Worm (Caenorhabditis elegans): ENCODE results near the gene epg-4.

Gene epg-4

DNA sequence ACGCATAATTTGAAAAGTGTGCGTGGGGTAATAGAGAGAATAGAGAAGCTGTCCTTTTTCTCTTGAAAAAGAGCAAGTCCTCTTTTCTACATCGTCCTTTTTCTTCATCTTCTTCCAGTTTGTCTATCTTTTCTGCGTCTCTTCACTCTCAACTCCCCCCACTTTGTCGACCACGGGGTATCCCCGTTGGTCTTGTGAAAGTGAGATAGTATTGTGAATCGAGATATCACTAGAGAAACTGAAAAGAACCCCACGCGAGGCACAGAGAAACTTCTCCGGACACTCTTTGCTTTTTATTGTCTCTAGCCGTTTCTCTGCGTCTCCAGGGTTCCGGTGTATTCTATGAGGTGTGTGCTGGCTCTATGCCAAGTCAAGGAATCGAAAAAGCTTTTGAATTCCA lies 26.3 kb upstream of the epg-4 start (continued):
- TF ChIP-seq tra-1 (GFP tag; IDR thresholded peaks at IDR 0.05) (peak; percentile 63), egl-27 (tag; optimal IDR thresholded peaks at IDR 0.05) (no peak), daf-8 (GFP tag; IDR thresholded peaks at IDR 0.05) (no peak), nhr-237 (tag; optimal IDR thresholded peaks at IDR 0.05) (peak; percentile 2), fkh-10 (GFP tag; optimal IDR thresholded peaks at IDR 0.05) (peak; percentile 96), Y5F2A.4 (GFP tag; optimal IDR thresholded peaks at IDR 0.05) (peak; percentile 26), saeg-2 (GFP tag; IDR thresholded peaks at IDR 0.05) (peak; percentile 83), aly-2 (tag; optimal IDR thresholded peaks at IDR 0.05) (no peak), spr-1 (tag; optimal IDR thresholded peaks at IDR 0.05) (peak; percentile 77), lin-29 (GFP tag; IDR thresholded peaks at IDR 0.05) (0 out of 2 replicates have a peak, but pooled peaks have one; percentile 18), ZK337.2 (GFP tag; IDR thresholded peaks at IDR 0.05) (no peak), tag-97 (GFP tag; IDR thresholded peaks at IDR 0.05) (no peak), lin-1 (GFP tag; IDR thresholded peaks at IDR 0.05) (peak; percentile 95), nhr-41 (GFP tag; IDR thresholded peaks at IDR 0.05) (no peak), nhr-10 (tag; optimal IDR thresholded peaks at IDR 0.05) (peak; percentile 75), daf-16 (GFP tag; optimal IDR thresholded peaks at IDR 0.05) (peak; percentile 52 to 75), daf-16 (tag; optimal IDR thresholded peaks at IDR 0.05) (peak; percentile 82), lin-13 (GFP tag; optimal IDR thresholded peaks at IDR 0.05) (no peak), spr-3 (GFP tag; optimal IDR thresholded peaks at IDR 0.05) (peak; percentile 20), hmg-1.1 (GFP tag; IDR thresholded peaks at IDR 0.05) (peak; percentile 95), snpc-4 (tag; optimal IDR thresholded peaks at IDR 0.05) (no peak)

DNA sequence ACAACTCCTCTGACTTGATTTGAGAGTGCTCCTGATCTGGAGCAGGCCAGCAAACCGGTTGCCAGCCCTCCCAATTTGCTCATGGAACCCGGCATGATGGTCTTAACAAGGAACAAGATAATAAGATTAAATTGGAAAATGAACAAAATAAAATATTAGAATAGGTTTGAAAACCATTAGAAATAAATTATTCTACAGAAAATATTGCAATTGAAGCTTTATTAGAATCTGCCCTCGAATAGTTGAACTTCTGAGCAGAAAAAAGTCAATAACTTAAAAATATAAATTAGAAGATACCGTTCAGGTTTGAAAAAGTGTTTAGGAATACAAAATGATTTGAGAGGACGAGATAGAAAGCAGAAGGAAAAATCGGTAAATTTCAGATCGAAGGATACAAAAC lies 23.3 kb upstream of the epg-4 start, which contains the start of gene nuo-4:
TSS of gene nuo-4 (minus strand) at position 101 of the 400 bp plus-strand sequence.
- TF ChIP-seq ama-1 (optimal IDR thresholded peaks at IDR 0.05): peak; percentile 28
- TF ChIP-seq nhr-76 (tag; optimal IDR thresholded peaks at IDR 0.05): no peak

DNA sequence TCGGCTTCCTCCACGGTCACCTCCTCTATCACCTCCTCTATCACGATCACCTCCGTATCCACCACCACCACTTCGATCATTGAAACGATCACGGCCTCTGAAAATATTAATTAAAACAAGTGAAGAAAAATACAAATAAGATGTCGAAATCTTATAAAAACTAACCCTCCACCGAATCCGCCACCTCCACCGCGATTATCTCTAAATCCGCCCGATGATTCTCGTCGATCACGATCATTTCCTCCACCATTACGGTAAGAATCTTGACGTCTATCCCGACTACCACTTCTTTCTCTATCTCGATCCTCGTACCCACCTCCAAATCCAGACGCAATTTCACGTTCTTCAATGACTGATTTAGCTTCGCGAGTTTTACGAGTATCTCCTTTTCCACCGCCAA lies 22.7 kb upstream of the epg-4 start:
- TF ChIP-seq vab-7 (GFP tag; IDR thresholded peaks at IDR 0.05): no peak
- no peak for TF ChIP-seq nhr-28 (tag; optimal IDR thresholded peaks at IDR 0.05)
- TF ChIP-seq unc-62 (GFP tag; optimal IDR thresholded peaks at IDR 0.05 in 1 of 2): peak in 1 of 2 experiments; percentile 64
- TF ChIP-seq unc-62 (tag; optimal IDR thresholded peaks at IDR 0.05): no peak
- no peak for TF ChIP-seq Y75B8A.6 (GFP tag; IDR thresholded peaks at IDR 0.05)
- TF ChIP-seq dve-1 (tag; optimal IDR thresholded peaks at IDR 0.05; ENCODE audit: insufficient read depth): no peak
- TF ChIP-seq aha-1 (tag): peak; percentile 66
- no peak for TF ChIP-seq aly-2 (tag; optimal IDR thresholded peaks at IDR 0.05)

DNA sequence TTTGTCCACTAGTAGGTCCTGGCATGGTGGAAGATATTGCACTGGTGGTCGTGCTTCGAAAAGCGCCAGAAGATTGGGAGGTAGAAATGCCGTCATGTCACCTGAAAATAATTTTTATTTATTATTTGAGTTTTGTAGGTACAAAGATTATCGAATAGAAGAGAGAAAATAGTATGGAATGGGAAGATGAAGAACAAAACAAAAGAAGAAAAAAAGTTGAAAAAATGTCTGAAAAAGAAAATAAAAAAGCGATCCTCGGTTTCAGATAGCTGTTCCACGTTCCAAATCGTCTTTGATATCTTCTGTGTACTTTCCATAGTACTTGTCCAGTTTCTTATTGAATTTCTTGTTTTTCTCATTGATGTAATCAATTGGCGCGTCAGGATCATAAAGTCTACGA lies 20.9 kb upstream of the epg-4 start, which contains the start of gene rnp-7:
TSS of gene rnp-7 (minus strand) at position 101 of the 400 bp plus-strand sequence.
- TF ChIP-seq zip-2 (tag; optimal IDR thresholded peaks at IDR 0.05): no peak
- TF ChIP-seq snpc-1.2 (GFP tag; IDR thresholded peaks at IDR 0.05): no peak
- no peak for TF ChIP-seq R02D3.7 (tag; optimal IDR thresholded peaks at IDR 0.05)
- no peak for TF ChIP-seq ceh-82 (tag; optimal IDR thresholded peaks at IDR 0.05)
- no peak for TF ChIP-seq rbr-2 (tag; optimal IDR thresholded peaks at IDR 0.05)
- TF ChIP-seq nhr-102 (tag; optimal IDR thresholded peaks at IDR 0.05): no peak
- TF ChIP-seq ces-1 (GFP tag; optimal IDR thresholded peaks at IDR 0.05): no peak
- no peak for TF ChIP-seq lin-39 (tag; optimal IDR thresholded peaks at IDR 0.05)
- TF ChIP-seq F37D6.2 (tag; optimal IDR thresholded peaks at IDR 0.05): no peak
- no peak for TF ChIP-seq madf-9 (GFP tag; conservative IDR thresholded peaks at IDR 0.05)
